Worm (Caenorhabditis elegans): ENCODE measurements around the gene nspg-3.

The nspg-3 gene

ce11 chrII:6047639-6048159 is 43.9 kb upstream of the nspg-3 start, which contains the start of the genes R12C12.6 and ran-5 (continued):
- TF ChIP-seq ceh-48 (tag; optimal IDR thresholded peaks at IDR 0.05), result peak; percentile 4
- no peak for TF ChIP-seq syd-9 (tag; optimal IDR thresholded peaks at IDR 0.05)
- no peak for TF ChIP-seq ahr-1 (tag; optimal IDR thresholded peaks at IDR 0.05)
- TF ChIP-seq nfya-1 (tag; optimal IDR thresholded peaks at IDR 0.05), result peak; percentile 52
- no peak for TF ChIP-seq pqm-1 (tag; optimal IDR thresholded peaks at IDR 0.05)
- no peak for TF ChIP-seq fkh-10 (GFP tag; optimal IDR thresholded peaks at IDR 0.05)
- no peak for TF ChIP-seq gmeb-2 (tag; optimal IDR thresholded peaks at IDR 0.05)
- TF ChIP-seq T23F11.4 (GFP tag; optimal IDR thresholded peaks at IDR 0.05), result no peak
- no peak for TF ChIP-seq nhr-11 (tag; optimal IDR thresholded peaks at IDR 0.05)
- TF ChIP-seq zip-5 (tag; optimal IDR thresholded peaks at IDR 0.05), result no peak
- no peak for TF ChIP-seq tbx-7 (tag; optimal IDR thresholded peaks at IDR 0.05)
- no peak for TF ChIP-seq madf-2 (tag; optimal IDR thresholded peaks at IDR 0.05)
- TF ChIP-seq pag-3 (tag; optimal IDR thresholded peaks at IDR 0.05; ENCODE audit: borderline replicate concordance), result no peak
- peak; percentile 75 for TF ChIP-seq ceh-30 (tag; optimal IDR thresholded peaks at IDR 0.05)
- no peak for TF ChIP-seq hlh-13 (GFP tag; optimal IDR thresholded peaks at IDR 0.05)
- no peak for TF ChIP-seq ceh-24 (tag; optimal IDR thresholded peaks at IDR 0.05)

ce11 chrII:6049546-6049945 is 42.0 kb upstream of the nspg-3 start:
- TF ChIP-seq unc-86 (tag; optimal IDR thresholded peaks at IDR 0.05) (no peak), elt-2 (tag; optimal IDR thresholded peaks at IDR 0.05) (peak; percentile 78), ama-1 (optimal IDR thresholded peaks at IDR 0.05) (no peak)

- TF ChIP-seq hlh-6 (tag; optimal IDR thresholded peaks at IDR 0.05) (no peak), eyg-1 (tag; optimal IDR thresholded peaks at IDR 0.05) (no peak), ztf-16 (tag; optimal IDR thresholded peaks at IDR 0.05) (no peak), nfya-1 (tag; optimal IDR thresholded peaks at IDR 0.05) (no peak), tbx-2 (tag; optimal IDR thresholded peaks at IDR 0.05) (no peak), che-1 (tag; optimal IDR thresholded peaks at IDR 0.05) (no peak), elt-4 (tag; optimal IDR thresholded peaks at IDR 0.05) (no peak), K02D7.2 (tag; optimal IDR thresholded peaks at IDR 0.05) (no peak), ceh-6 (GFP tag; optimal IDR thresholded peaks at IDR 0.05) (no peak), unc-42 (tag; optimal IDR thresholded peaks at IDR 0.05) (no peak), dmd-4 (tag; optimal IDR thresholded peaks at IDR 0.05; ENCODE audit: borderline replicate concordance) (no peak), npax-4 (tag; optimal IDR thresholded peaks at IDR 0.05) (no peak), tbx-7 (tag; optimal IDR thresholded peaks at IDR 0.05) (no peak), madf-2 (tag; optimal IDR thresholded peaks at IDR 0.05) (no peak), unc-55 (GFP tag; optimal IDR thresholded peaks at IDR 0.05) (no peak), K09A11.1 (tag; optimal IDR thresholded peaks at IDR 0.05; ENCODE audit: insufficient read depth) (no peak), syd-9 (tag; optimal IDR thresholded peaks at IDR 0.05) (no peak)
Observed at ce11 chrII:6050120-6050519, 41.4 kb upstream of the nspg-3 start, which contains the start of gene gldc-1. TSS of gene gldc-1 (plus strand) at chrII:6050420.

ce11 chrII:6055927-6056326 is 35.6 kb upstream of the nspg-3 start, which contains the start of gene R12C12.7:
TSS of gene R12C12.7 (minus strand) at chrII:6055985.
- TF ChIP-seq hlh-6 (tag; optimal IDR thresholded peaks at IDR 0.05) (no peak), odd-2 (tag; optimal IDR thresholded peaks at IDR 0.05) (no peak), elt-2 (tag; optimal IDR thresholded peaks at IDR 0.05) (peak; percentile 37), K09A11.1 (tag; optimal IDR thresholded peaks at IDR 0.05; ENCODE audit: insufficient read depth) (no peak), pax-1 (tag; optimal IDR thresholded peaks at IDR 0.05) (no peak)

ce11 chrII:6061495-6061894 is 30.1 kb upstream of the nspg-3 start:
- peak; percentile 72 for TF ChIP-seq ref-2 (tag; optimal IDR thresholded peaks at IDR 0.05)
- no peak for TF ChIP-seq dmd-4 (tag; optimal IDR thresholded peaks at IDR 0.05; ENCODE audit: borderline replicate concordance)
- peak; percentile 78 for TF ChIP-seq zip-5 (tag; optimal IDR thresholded peaks at IDR 0.05)
- TF ChIP-seq eyg-1 (tag; optimal IDR thresholded peaks at IDR 0.05), result peak; percentile 6
- TF ChIP-seq lim-6 (tag; optimal IDR thresholded peaks at IDR 0.05), result peak; percentile 38
- peak; percentile 95 for TF ChIP-seq tbx-7 (tag; optimal IDR thresholded peaks at IDR 0.05)
- peak; percentile 22 for TF ChIP-seq fkh-6 (tag; optimal IDR thresholded peaks at IDR 0.05)
- peak; percentile 23 for TF ChIP-seq sdc-2 (tag; optimal IDR thresholded peaks at IDR 0.05)
- TF ChIP-seq tbx-2 (tag; optimal IDR thresholded peaks at IDR 0.05), result peak; percentile 89
- peak; percentile 10 for TF ChIP-seq ceh-18 (tag; optimal IDR thresholded peaks at IDR 0.05)
- TF ChIP-seq fkh-10 (GFP tag; optimal IDR thresholded peaks at IDR 0.05), result no peak
- no peak for TF ChIP-seq ztf-16 (tag; optimal IDR thresholded peaks at IDR 0.05)
- peak; percentile 56 for TF ChIP-seq rnt-1 (tag; optimal IDR thresholded peaks at IDR 0.05)
- TF ChIP-seq pha-4 (tag; optimal IDR thresholded peaks at IDR 0.05), result no peak
- peak; percentile 43 for TF ChIP-seq ceh-34 (tag; optimal IDR thresholded peaks at IDR 0.05)
- TF ChIP-seq ceh-6 (GFP tag; optimal IDR thresholded peaks at IDR 0.05), result no peak
- TF ChIP-seq ceh-31 (tag; optimal IDR thresholded peaks at IDR 0.05), result peak; percentile 92
- no peak for TF ChIP-seq lin-11 (tag; optimal IDR thresholded peaks at IDR 0.05)
- TF ChIP-seq syd-9 (tag; optimal IDR thresholded peaks at IDR 0.05), result no peak
- peak; percentile 73 for TF ChIP-seq mec-3 (tag; optimal IDR thresholded peaks at IDR 0.05; ENCODE audit: borderline replicate concordance)
- no peak for TF ChIP-seq unc-55 (GFP tag; optimal IDR thresholded peaks at IDR 0.05)

All from whole organism, late embryonic.